Worm (Caenorhabditis elegans) whole organism, L4/young adult: Measurements from ENCODE around the gene C38C3.6.

Experiments used
- W03F9.2 ChIP-seq: fragments of 150-350 bp; optimal IDR thresholded peaks from 2 replicates; lab custom pipeline; 2014; ENCODE audit warnings: missing biosample characterization, missing genetic modification characterization
- dao-5 ChIP-seq: sonication (generic microtip); optimal IDR thresholded peaks from 2 replicates; lab custom pipeline; 2016; ENCODE audit warnings: missing genotype, missing genetic modification characterization, moderate library complexity, missing compliant biosample characterization
- him-1 ChIP-seq: sonication (generic microtip); optimal IDR thresholded peaks from 2 replicates; lab custom pipeline; 2016; ENCODE audit warnings: missing genotype, missing genetic modification reagents, missing genetic modification characterization, missing compliant biosample characterization

DNA sequence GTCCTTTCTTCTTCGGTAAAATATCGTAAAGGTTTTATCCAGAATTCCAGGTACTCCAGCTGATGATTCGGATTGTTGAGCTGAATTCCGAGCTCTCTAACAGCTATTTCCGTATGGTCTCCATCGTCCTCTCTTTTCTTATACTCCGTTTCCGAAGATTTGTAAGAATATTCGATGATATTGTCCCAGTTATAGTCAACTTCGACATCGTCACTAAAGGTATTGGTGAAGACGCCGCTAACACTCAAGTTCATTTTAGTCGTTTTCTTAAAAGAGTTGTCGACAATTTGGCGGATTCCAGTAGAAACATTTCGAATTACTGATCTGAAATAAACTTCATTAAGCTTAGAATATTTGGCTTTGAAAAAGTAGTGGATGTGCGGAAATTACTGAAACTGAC is 56.3 kb downstream of the C38C3.6 start:
- TF ChIP-seq him-1 (tag; lab: Kevin White, UChicago) (no peak), dao-5 (tag; lab: Kevin White, UChicago) (no peak), W03F9.2 (tag; lab: Kevin White, UChicago) (no peak)
